Fruit fly (Drosophila melanogaster) whole organism, wandering third instar larva: ENCODE data around the gene scyl.

Experiments
- Abd-B ChIP-seq: fragments of >200 bp; optimal IDR thresholded peaks from 2 replicates; lab custom pipeline; 2017; ENCODE audit warnings: missing biosample characterization, missing genetic modification characterization
- Myc ChIP-seq: fragments of >200 bp; optimal IDR thresholded peaks from 2 replicates; lab custom pipeline; 2017
- OdsH ChIP-seq: fragments of 200-800 bp; sonication (Bioruptor generic); optimal IDR thresholded peaks from 2 replicates; lab custom pipeline; 2016; ENCODE audit warnings: missing biosample characterization, mild to moderate bottlenecking, missing genetic modification characterization
- Rel ChIP-seq, 2 experiments: fragments of 200-800 bp; sonication (Bioruptor generic) in 1 of 2; optimal IDR thresholded peaks; 2 replicates in 1 of 2; 3 replicates in 1 of 2; lab custom pipeline; 2016 to 2019; ENCODE audit warnings: mild to moderate bottlenecking in 2 of 2, missing biosample characterization in 2 of 2, missing genetic modification characterization in 2 of 2, moderate library complexity in 1 of 2
- dsf ChIP-seq: sonication (Bioruptor generic); optimal IDR thresholded peaks from 2 replicates; lab custom pipeline; 2016; ENCODE audit warnings: missing biosample characterization, missing genetic modification characterization, borderline replicate concordance
- fru ChIP-seq: fragments of 200-800 bp; sonication (Bioruptor generic); optimal IDR thresholded peaks from 3 replicates; lab custom pipeline; 2016; ENCODE audit warnings: missing biosample characterization, mild to moderate bottlenecking, missing genetic modification characterization
- h ChIP-seq: fragments of 200-800 bp; sonication (Bioruptor generic); optimal IDR thresholded peaks from 3 replicates; lab custom pipeline; 2016; ENCODE audit warnings: missing biosample characterization, mild to moderate bottlenecking, missing genetic modification characterization
- lola ChIP-seq: fragments of >200 bp; optimal IDR thresholded peaks from 2 replicates; lab custom pipeline; 2017; ENCODE audit warnings: missing biosample characterization, missing genetic modification characterization
- woc ChIP-seq: sonication (Bioruptor generic); optimal IDR thresholded peaks from 2 replicates; lab custom pipeline; 2016; ENCODE audit warnings: missing biosample characterization, mild to moderate bottlenecking, missing genetic modification characterization

- no peak for TF ChIP-seq Myc (lab: Kevin White, UChicago)
- no peak for TF ChIP-seq Abd-B (GFP tag; lab: Kevin White, UChicago)
- no peak for TF ChIP-seq woc
- no peak for TF ChIP-seq fru (GFP tag; lab: Kevin White, UChicago)
- no peak for TF ChIP-seq OdsH (GFP tag; lab: Kevin White, UChicago)
- TF ChIP-seq lola (GFP tag; lab: Kevin White, UChicago): no peak
- TF ChIP-seq dsf: no peak
- no peak for TF ChIP-seq h
- no peak for TF ChIP-seq Rel (GFP tag; optimal IDR thresholded peaks at IDR 0.05; lab: Kevin White, UChicago)
- no peak for TF ChIP-seq Rel (tag; optimal IDR thresholded peaks at IDR 0.05; lab: Kevin White, UChicago)
Measured at dm6 chr3L:11276020-11276419, 23.9 kb downstream of the scyl start.
